Fruit fly (Drosophila melanogaster): Measurements from ENCODE around the gene CG4098.
A peak's percentile ranks its signal among the peaks of the same experiment; 100 is the strongest.

- peak; percentile 77 for TF ChIP-seq al (GFP tag; IDR thresholded peaks at IDR 0.05)
- no peak for TF ChIP-seq sim (GFP tag; IDR thresholded peaks at IDR 0.05)
- TF ChIP-seq Tbp (GFP tag; optimal IDR thresholded peaks at IDR 0.05) = no peak
- no peak for TF ChIP-seq yki (optimal IDR thresholded peaks at IDR 0.05)
- peak; percentile 44 for TF ChIP-seq pho (GFP tag; optimal IDR thresholded peaks at IDR 0.05)
- TF ChIP-seq org-1 (GFP tag; optimal IDR thresholded peaks at IDR 0.05) = no peak
- no peak for TF ChIP-seq CG3407 (GFP tag; optimal IDR thresholded peaks at IDR 0.05)
Observed at dm6 chr3L:16571014-16571738, 38.0 kb downstream of the CG4098 start.
